Fruit fly (Drosophila melanogaster) whole organism, adult: ENCODE data around the gene CG5653.
A peak's percentile ranks its signal among the peaks of the same experiment; 100 is the strongest.

Source experiments
- CG11617 ChIP-seq: fragments of 200-800 bp; sonication (Bioruptor generic); optimal IDR thresholded peaks from 2 replicates; lab custom pipeline; 2017; ENCODE audit warnings: mild to moderate bottlenecking, missing biosample characterization, missing genetic modification reagents, missing genetic modification characterization
- CG12768 ChIP-seq: fragments of 200-800 bp; sonication (Bioruptor generic); optimal IDR thresholded peaks from 2 replicates; lab custom pipeline; 2017; ENCODE audit warnings: missing biosample characterization, missing genetic modification characterization, mild to moderate bottlenecking, moderate library complexity, missing genetic modification reagents
- CG14711 ChIP-seq: fragments of 200-800 bp; sonication (Bioruptor generic); optimal IDR thresholded peaks from 2 replicates; lab custom pipeline; 2018; ENCODE audit warnings: missing biosample characterization, mild to moderate bottlenecking, missing genetic modification characterization, moderate library complexity
- CG1620 ChIP-seq: fragments of 200-800 bp; sonication (Bioruptor generic); optimal IDR thresholded peaks from 2 replicates; lab custom pipeline; 2016; ENCODE audit warnings: missing biosample characterization, missing genetic modification characterization
- CG33017 ChIP-seq: fragments of 200-800 bp; sonication (Bioruptor generic); optimal IDR thresholded peaks from 2 replicates; lab custom pipeline; 2018; ENCODE audit warnings: missing biosample characterization, mild to moderate bottlenecking, missing genetic modification characterization, moderate library complexity
- CG5204 ChIP-seq: fragments of 200-800 bp; sonication (Bioruptor generic); optimal IDR thresholded peaks from 2 replicates; lab custom pipeline; 2016; ENCODE audit warnings: missing biosample characterization, missing genetic modification characterization
- CG7045 ChIP-seq: fragments of 200-800 bp; sonication (Bioruptor generic); optimal IDR thresholded peaks from 2 replicates; lab custom pipeline; 2017; ENCODE audit warnings: missing biosample characterization, mild to moderate bottlenecking, missing genetic modification characterization
- CG7101 ChIP-seq: fragments of 200-800 bp; sonication (Bioruptor generic); optimal IDR thresholded peaks from 2 replicates; lab custom pipeline; 2018; ENCODE audit warnings: missing biosample characterization, mild to moderate bottlenecking, missing genetic modification characterization, moderate library complexity
- Clk ChIP-seq: fragments of 200-800 bp; sonication (Bioruptor generic); optimal IDR thresholded peaks from 2 replicates; lab custom pipeline; 2017; ENCODE audit warnings: missing biosample characterization, missing genetic modification characterization
- Crg-1 ChIP-seq: fragments of 200-800 bp; sonication (Bioruptor generic); optimal IDR thresholded peaks from 2 replicates; lab custom pipeline; 2016; ENCODE audit warnings: missing biosample characterization, missing genetic modification characterization
- Hr96 ChIP-seq: fragments of 200-800 bp; sonication (Bioruptor generic); optimal IDR thresholded peaks from 2 replicates; lab custom pipeline; 2016; ENCODE audit warnings: missing biosample characterization, missing genetic modification characterization
- Mnt ChIP-seq: fragments of 200-800 bp; sonication (Bioruptor generic); optimal IDR thresholded peaks from 2 replicates; lab custom pipeline; 2016; ENCODE audit warnings: missing biosample characterization, mild to moderate bottlenecking, missing genetic modification characterization
- bab1 ChIP-seq: fragments of 200-800 bp; sonication (Bioruptor generic); optimal IDR thresholded peaks from 3 replicates; lab custom pipeline; 2019; ENCODE audit warnings: missing biosample characterization, mild to moderate bottlenecking, missing genetic modification characterization, moderate library complexity
- cic ChIP-seq: fragments of 200-800 bp; sonication (Bioruptor generic); optimal IDR thresholded peaks from 2 replicates; lab custom pipeline; 2017; ENCODE audit warnings: missing biosample characterization, mild to moderate bottlenecking, missing genetic modification characterization, moderate library complexity
- cnc ChIP-seq, 2 experiments: fragments of >200 bp; optimal IDR thresholded peaks; 2 replicates each; lab custom pipeline; 2017
- kay ChIP-seq: fragments of 200-800 bp; sonication (Bioruptor generic); peaks from one replicate; lab custom pipeline; 2016; ENCODE audit warnings: missing biosample characterization, missing genetic modification characterization, borderline replicate concordance
- ovo ChIP-seq: fragments of 200-800 bp; sonication (Bioruptor generic); optimal IDR thresholded peaks from 2 replicates; lab custom pipeline; 2016; ENCODE audit warnings: missing biosample characterization, missing genetic modification characterization
- pad ChIP-seq: fragments of 200-800 bp; sonication (Bioruptor generic); optimal IDR thresholded peaks from 3 replicates; lab custom pipeline; 2017; ENCODE audit warnings: missing biosample characterization, missing genetic modification characterization, mild to moderate bottlenecking, moderate library complexity, missing genetic modification reagents
- tj ChIP-seq: fragments of 200-800 bp; sonication (Bioruptor generic); optimal IDR thresholded peaks from 3 replicates; lab custom pipeline; 2017; ENCODE audit warnings: missing biosample characterization, mild to moderate bottlenecking, missing genetic modification characterization, moderate library complexity
- toe ChIP-seq: fragments of 200-800 bp; sonication (Bioruptor generic); optimal IDR thresholded peaks from 2 replicates; lab custom pipeline; 2016; ENCODE audit warnings: missing biosample characterization, missing genetic modification characterization

The CG5653 gene

DNA sequence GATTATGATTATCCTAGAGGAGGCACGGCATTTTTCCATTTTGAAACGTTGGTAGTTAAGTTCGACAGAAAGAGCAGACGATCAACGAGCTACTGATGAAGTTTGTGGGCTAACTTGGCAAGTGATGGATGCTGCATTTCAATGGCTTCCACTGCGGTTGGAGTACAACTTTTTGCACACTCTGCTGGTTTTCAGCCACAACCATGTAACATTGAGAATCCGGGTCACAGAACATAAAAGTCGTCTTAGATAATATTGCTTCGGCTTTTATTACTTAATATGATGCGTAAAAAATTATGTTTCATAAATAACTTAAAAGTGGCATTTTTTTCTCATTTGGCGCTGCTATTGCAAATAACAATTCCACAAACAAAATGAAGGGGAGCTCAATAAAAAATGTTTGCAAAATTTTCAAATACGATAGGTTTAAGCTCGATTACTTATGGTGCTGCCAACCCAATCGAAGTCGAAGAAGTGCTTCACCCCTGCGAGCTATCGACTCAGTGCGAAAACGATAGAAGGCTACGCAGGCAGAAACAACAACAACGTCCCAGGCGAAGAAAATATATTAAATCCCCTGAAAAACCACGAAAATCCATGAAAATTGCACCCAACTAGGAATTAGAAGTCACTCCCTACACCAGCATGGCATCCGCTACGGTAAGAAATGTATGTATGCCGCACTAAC is at the start of gene CG5653, which contains the start of gene CG5021:
Gene CG5653 (minus strand): TSS at position 51 of the 688 bp plus-strand sequence.
Gene CG5021 (plus strand): TSS at position 506 of the 688 bp plus-strand sequence.
- peak; percentile 30 for TF ChIP-seq bab1 (GFP tag; lab: Kevin White, UChicago)
- TF ChIP-seq CG11617 (GFP tag; lab: Kevin White, UChicago) = no peak

DNA sequence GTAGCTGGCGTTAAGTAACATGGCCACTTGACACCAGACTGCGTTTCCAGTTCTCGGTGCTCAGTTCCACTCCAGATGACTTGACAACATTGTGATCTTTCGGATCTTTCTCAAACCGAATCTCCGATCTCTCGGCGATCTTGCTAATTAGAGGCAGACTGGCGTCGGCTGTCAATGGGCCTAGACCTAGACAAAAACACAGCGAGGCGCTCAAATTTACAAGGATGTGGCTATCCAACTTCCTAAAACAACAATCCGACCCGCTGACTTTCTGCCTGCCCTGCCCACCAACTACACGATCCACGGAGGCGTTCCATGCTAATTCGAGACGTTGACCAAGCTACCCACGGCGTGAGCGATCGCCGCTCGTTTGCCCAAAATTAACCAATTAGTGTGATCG is 47.6 kb upstream of the CG5653 start:
- TF ChIP-seq CG1620 (GFP tag; lab: Kevin White, UChicago) (no peak), ovo (GFP tag; lab: Kevin White, UChicago) (no peak), cnc (optimal IDR thresholded peaks at IDR 0.05; lab: Kevin White, UChicago) (no peak), CG5204 (no peak), Hr96 (GFP tag; lab: Kevin White, UChicago) (no peak), CG12768 (GFP tag; lab: Kevin White, UChicago) (no peak), toe (GFP tag; lab: Kevin White, UChicago) (no peak), pad (GFP tag; lab: Kevin White, UChicago) (no peak), CG14711 (tag; lab: Kevin White, UChicago) (no peak), Mnt (no peak)

dm6 chr3L:9011485-9012389 is 45.6 kb upstream of the CG5653 start:
- TF ChIP-seq Crg-1 (GFP tag; lab: Kevin White, UChicago) (no peak), CG7045 (GFP tag; lab: Kevin White, UChicago) (no peak), cic (GFP tag; lab: Kevin White, UChicago) (no peak)

dm6 chr3L:9009738-9010137 is 43.6 kb upstream of the CG5653 start, which contains the start of gene CG5194:
Gene CG5194, minus strand, starts transcription at chr3L:9009838.
- TF ChIP-seq CG12768 (GFP tag; lab: Kevin White, UChicago) (no peak), CG14711 (tag; lab: Kevin White, UChicago) (no peak), Mnt (no peak), CG5204 (no peak), bab1 (GFP tag; lab: Kevin White, UChicago) (no peak), Clk (GFP tag; lab: Kevin White, UChicago) (no peak), CG7045 (GFP tag; lab: Kevin White, UChicago) (no peak), CG1620 (GFP tag; lab: Kevin White, UChicago) (no peak), CG11617 (GFP tag; lab: Kevin White, UChicago) (no peak), Hr96 (GFP tag; lab: Kevin White, UChicago) (no peak), CG7101 (tag; lab: Kevin White, UChicago) (no peak)

- TF ChIP-seq CG14711 (tag; lab: Kevin White, UChicago) (no peak), CG7101 (tag; lab: Kevin White, UChicago) (no peak), CG11617 (GFP tag; lab: Kevin White, UChicago) (no peak), CG5204 (no peak), Clk (GFP tag; lab: Kevin White, UChicago) (no peak), bab1 (GFP tag; lab: Kevin White, UChicago) (no peak), CG7045 (GFP tag; lab: Kevin White, UChicago) (no peak), Mnt (no peak), kay (GFP tag; lab: Kevin White, UChicago) (no peak), Crg-1 (GFP tag; lab: Kevin White, UChicago) (no peak), Hr96 (GFP tag; lab: Kevin White, UChicago) (no peak), CG12768 (GFP tag; lab: Kevin White, UChicago) (no peak), CG33017 (no peak), toe (GFP tag; lab: Kevin White, UChicago) (no peak), tj (GFP tag; lab: Kevin White, UChicago) (no peak), cnc (optimal IDR thresholded peaks at IDR 0.05; lab: Kevin White, UChicago) (no peak), CG1620 (GFP tag; lab: Kevin White, UChicago) (no peak), ovo (GFP tag; lab: Kevin White, UChicago) (no peak)
Observed at dm6 chr3L:9004788-9005246, 38.6 kb upstream of the CG5653 start, which contains the start of gene Doc3. Gene Doc3, plus strand, starts transcription at chr3L:9005196.

- TF ChIP-seq cnc (optimal IDR thresholded peaks at IDR 0.05; lab: Kevin White, UChicago) (no peak), Mnt (no peak), CG14711 (tag; lab: Kevin White, UChicago) (no peak), CG5204 (no peak), cic (GFP tag; lab: Kevin White, UChicago) (no peak), CG1620 (GFP tag; lab: Kevin White, UChicago) (no peak), ovo (GFP tag; lab: Kevin White, UChicago) (no peak)
Observed at dm6 chr3L:9003369-9003768, 37.2 kb upstream of the CG5653 start.
